Fruit fly (Drosophila melanogaster) whole organism, prepupa: ENCODE data around the gene CG13247.

Source experiments
- Blimp-1 ChIP-seq: fragments of 200-800 bp; sonication (Bioruptor generic); optimal IDR thresholded peaks from 3 replicates; lab custom pipeline; 2017; ENCODE audit warnings: missing biosample characterization, missing genetic modification characterization, mild to moderate bottlenecking, moderate library complexity, missing genetic modification reagents
- CG11902 ChIP-seq: fragments of 200-800 bp; sonication (Bioruptor generic); optimal IDR thresholded peaks from 3 replicates; lab custom pipeline; 2016; ENCODE audit warnings: missing biosample characterization, missing genetic modification characterization
- CG15336 ChIP-seq: fragments of 200-800 bp; sonication (Bioruptor generic); IDR thresholded peaks from 2 replicates; pipeline ENCODE4 v1.3.6; 2022; ENCODE audit warnings: missing biosample characterization, missing genetic modification characterization
- CG4318 ChIP-seq: fragments of 200-800 bp; sonication (Bioruptor generic); optimal IDR thresholded peaks from 3 replicates; lab custom pipeline; 2017; ENCODE audit warnings: missing biosample characterization, mild to moderate bottlenecking, missing genetic modification characterization
- CG6276 ChIP-seq: fragments of 200-800 bp; sonication (Bioruptor generic); optimal IDR thresholded peaks from 2 replicates; lab custom pipeline; 2017; ENCODE audit warnings: missing biosample characterization, mild to moderate bottlenecking, missing genetic modification characterization
- CG6792 ChIP-seq: fragments of 200-800 bp; sonication (Bioruptor generic); optimal IDR thresholded peaks from 3 replicates; lab custom pipeline; 2016; ENCODE audit warnings: missing biosample characterization, missing genetic modification characterization
- acj6 ChIP-seq: fragments of 200-800 bp; sonication (Bioruptor generic); optimal IDR thresholded peaks from 3 replicates; lab custom pipeline; 2016; ENCODE audit warnings: missing biosample characterization, missing genetic modification characterization
- eg ChIP-seq: fragments of 200-800 bp; sonication (Bioruptor generic); IDR thresholded peaks from 3 replicates; pipeline ENCODE4 v1.3.6; 2022; ENCODE audit warnings: missing biosample characterization, missing genetic modification characterization
- fd59A ChIP-seq: fragments of 200-800 bp; sonication (Bioruptor generic); optimal IDR thresholded peaks from 2 replicates; lab custom pipeline; 2017; ENCODE audit warnings: missing biosample characterization, mild to moderate bottlenecking, missing genetic modification characterization, missing genetic modification reagents
- ss ChIP-seq, 2 experiments: fragments of 200-800 bp; sonication (Bioruptor generic); optimal IDR thresholded peaks; 2 replicates in 1 of 2; 3 replicates in 1 of 2; lab custom pipeline; 2017 to 2018; ENCODE audit warnings: mild to moderate bottlenecking in 2 of 2, missing biosample characterization in 2 of 2, missing genetic modification characterization in 2 of 2, moderate library complexity in 1 of 2
- svp ChIP-seq: fragments of 200-800 bp; sonication (Bioruptor generic); peaks from one replicate; lab custom pipeline; 2016; ENCODE audit warnings: missing biosample characterization, missing genetic modification characterization

DNA sequence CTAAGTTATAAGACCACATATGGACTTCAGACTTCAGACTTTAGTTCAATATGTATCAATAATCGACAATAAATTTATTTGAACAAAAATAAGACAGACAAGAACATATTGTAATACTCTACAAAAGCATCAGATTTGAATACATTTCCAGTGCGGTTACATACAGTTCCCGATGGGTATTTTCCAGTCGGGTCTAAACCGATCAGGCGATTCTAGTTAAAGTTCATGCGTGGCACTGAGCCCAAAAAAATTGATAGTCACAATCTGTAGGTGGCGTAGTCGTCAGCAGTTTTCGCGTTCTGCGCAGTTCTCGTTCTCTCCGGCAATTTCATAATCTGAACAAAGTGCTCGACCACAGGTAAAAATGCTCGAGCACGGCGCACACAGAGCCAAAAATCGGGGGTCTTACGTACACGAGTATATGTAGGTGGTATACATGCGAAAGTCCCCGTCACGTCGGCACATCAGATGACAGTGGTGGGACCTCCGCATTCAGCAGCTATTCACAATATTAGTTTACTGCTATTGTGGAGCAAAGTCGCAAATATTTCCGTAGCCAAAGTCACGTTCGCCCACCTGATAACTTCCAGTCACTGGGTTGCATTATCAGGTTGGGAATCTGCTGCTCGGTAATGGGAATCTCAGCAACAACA lies 25.3 kb downstream of the CG13247 start:
- TF ChIP-seq CG15336 (GFP tag; lab: Robert Waterston, UW) (no peak), svp (GFP tag; lab: Kevin White, UChicago) (peak; percentile 73), CG6792 (GFP tag; lab: Kevin White, UChicago) (no peak), eg (GFP tag; lab: Robert Waterston, UW) (no peak), ss (GFP tag; optimal IDR thresholded peaks at IDR 0.05; lab: Kevin White, UChicago) (no peak), Blimp-1 (GFP tag; lab: Kevin White, UChicago) (no peak), fd59A (GFP tag; lab: Kevin White, UChicago) (no peak), CG6276 (GFP tag; lab: Kevin White, UChicago) (no peak), acj6 (GFP tag; lab: Kevin White, UChicago) (no peak), CG11902 (no peak), CG4318 (no peak)
